Worm (Caenorhabditis elegans) whole organism, early embryonic: ENCODE data around the gene H01M10.1.

Source experiments
- F13C5.2 ChIP-seq: sonication (generic microtip); optimal IDR thresholded peaks from 2 replicates; lab custom pipeline; 2017; ENCODE audit warnings: mild to moderate bottlenecking, missing genetic modification characterization, inconsistent platforms, missing compliant biosample characterization
- ama-1 ChIP-seq: fragments of 150-350 bp; optimal IDR thresholded peaks from 2 replicates; lab custom pipeline; 2014
- ceh-36 ChIP-seq: sonication (generic microtip); optimal IDR thresholded peaks from 2 replicates; lab custom pipeline; 2016; ENCODE audit warnings: missing genetic modification characterization, inconsistent platforms, missing compliant biosample characterization
- ets-7 ChIP-seq: sonication (generic microtip); optimal IDR thresholded peaks from 2 replicates; lab custom pipeline; 2016; ENCODE audit warnings: missing genotype, missing genetic modification characterization, missing compliant biosample characterization
- flt-1 ChIP-seq: fragments of 200-800 bp; sonication (Bioruptor generic); IDR thresholded peaks from 2 replicates; pipeline ENCODE4 v1.3.6; 2022; ENCODE audit warnings: missing genetic modification characterization, missing compliant biosample characterization
- hmbx-1 ChIP-seq: sonication (generic microtip); optimal IDR thresholded peaks from 2 replicates; lab custom pipeline; 2016; ENCODE audit warnings: mild to moderate bottlenecking, missing genetic modification characterization, missing compliant biosample characterization
- hmg-4 ChIP-seq: fragments of 200-800 bp; sonication (Bioruptor generic); optimal IDR thresholded peaks from 2 replicates; lab custom pipeline; 2018; ENCODE audit warnings: mild to moderate bottlenecking, missing genetic modification characterization, missing compliant biosample characterization
- hnd-1 ChIP-seq: sonication (generic microtip); optimal IDR thresholded peaks from 2 replicates; lab custom pipeline; 2016; ENCODE audit warnings: missing genetic modification characterization, missing compliant biosample characterization
- pes-1 ChIP-seq: fragments of 200-800 bp; sonication (Bioruptor generic); IDR thresholded peaks from 2 replicates; pipeline ENCODE4 v1.3.6; 2022; ENCODE audit warnings: missing genetic modification reagents, missing genetic modification characterization, missing compliant biosample characterization
- sea-1 ChIP-seq: fragments of 200-800 bp; sonication (Bioruptor generic); conservative IDR thresholded peaks from 2 replicates; pipeline ENCODE4 v1.3.6; 2022; ENCODE audit warnings: missing genetic modification characterization, missing compliant biosample characterization
- tbx-11 ChIP-seq: fragments of 200-800 bp; sonication (Bioruptor generic); IDR thresholded peaks from 2 replicates; pipeline ENCODE4 v1.3.6; 2022; ENCODE audit warnings: missing genetic modification characterization, missing compliant biosample characterization
- tra-4 ChIP-seq: sonication (generic microtip); optimal IDR thresholded peaks from 2 replicates; lab custom pipeline; 2017; ENCODE audit warnings: missing genetic modification characterization, missing compliant biosample characterization

DNA sequence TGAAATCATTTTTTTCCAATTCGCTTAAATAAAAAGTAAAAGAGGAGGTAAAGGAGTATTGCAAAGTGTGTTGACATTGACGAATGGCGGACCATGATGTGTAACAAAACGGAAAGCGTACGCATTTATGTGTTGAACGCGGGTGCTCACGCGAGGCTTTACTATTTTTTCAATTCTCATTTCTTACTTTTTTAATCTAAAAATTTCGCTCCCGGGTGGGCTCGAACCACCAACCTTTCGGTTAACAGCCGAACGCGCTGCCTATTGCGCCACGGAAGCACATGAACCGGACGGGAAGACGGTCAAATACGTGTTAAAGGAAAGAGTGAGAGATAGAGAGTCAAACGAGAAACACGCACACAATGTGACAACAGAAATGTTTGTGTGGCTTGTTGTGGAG, 31.1 kb downstream of the H01M10.1 start:
- TF ChIP-seq hmbx-1 (tag; lab: Kevin White, UChicago) (peak; percentile 78), F13C5.2 (tag; lab: Kevin White, UChicago) (peak; percentile 90), hnd-1 (tag; lab: Kevin White, UChicago) (peak; percentile 83), ama-1 (lab: Kevin White, UChicago) (no peak), ets-7 (tag; lab: Kevin White, UChicago) (peak; percentile 72), tbx-11 (GFP tag; lab: Robert Waterston, UW) (peak; percentile 91), tra-4 (tag; lab: Kevin White, UChicago) (peak; percentile 78), sea-1 (GFP tag; lab: Robert Waterston, UW) (peak; percentile 91), pes-1 (peak; percentile 94), ceh-36 (tag; lab: Kevin White, UChicago) (peak; percentile 91), flt-1 (peak; percentile 83), hmg-4 (GFP tag; lab: Kevin White, UChicago) (peak; percentile 96)
